Fruit fly (Drosophila melanogaster): ENCODE data around the gene CG3777.

dm6 chrX:311328-311727 is 31.8 kb downstream of the CG3777 start:
- TF ChIP-seq kay (GFP tag; ENCODE audit: borderline replicate concordance) (no peak), CG7101 (tag; optimal IDR thresholded peaks at IDR 0.05) (no peak), CG11617 (GFP tag; optimal IDR thresholded peaks at IDR 0.05) (no peak), tj (GFP tag; optimal IDR thresholded peaks at IDR 0.05) (no peak), bab1 (GFP tag; optimal IDR thresholded peaks at IDR 0.05) (no peak), Crg-1 (GFP tag; optimal IDR thresholded peaks at IDR 0.05) (no peak), cnc (optimal IDR thresholded peaks at IDR 0.05) (no peak), CG12768 (GFP tag; optimal IDR thresholded peaks at IDR 0.05) (no peak), cic (GFP tag; optimal IDR thresholded peaks at IDR 0.05) (no peak), CG1620 (GFP tag; optimal IDR thresholded peaks at IDR 0.05) (no peak), Clk (GFP tag; optimal IDR thresholded peaks at IDR 0.05) (no peak), CG5204 (GFP tag; optimal IDR thresholded peaks at IDR 0.05) (no peak), toe (GFP tag; optimal IDR thresholded peaks at IDR 0.05) (no peak)

Measured in whole organism, adult.